Worm (Caenorhabditis elegans) whole organism, mixed stage, embryonic: ENCODE results near the gene dct-12.
"Not testable (repeated sequence)": the region's sequence is repeated elsewhere in the genome, so short reads cannot be mapped to it uniquely, and the experiment has no call there.

Experiments
- bed-3 ChIP-seq: fragments of 200-800 bp; sonication (Bioruptor generic); optimal IDR thresholded peaks from 3 replicates; lab custom pipeline; 2018; ENCODE audit warnings: mild to moderate bottlenecking, missing genetic modification characterization, moderate library complexity, missing compliant biosample characterization
- blmp-1 ChIP-seq: fragments of 150-350 bp; optimal IDR thresholded peaks from 2 replicates; lab custom pipeline; 2014; ENCODE audit warnings: missing biosample characterization, missing genetic modification characterization
- ceh-39 ChIP-seq: fragments of 150-350 bp; optimal IDR thresholded peaks from 2 replicates; lab custom pipeline; 2014; ENCODE audit warnings: missing biosample characterization, missing genetic modification characterization
- lin-13 ChIP-seq: fragments of 150-350 bp; optimal IDR thresholded peaks from 2 replicates; lab custom pipeline; 2014; ENCODE audit warnings: missing biosample characterization, missing genetic modification characterization
- nhr-12 ChIP-seq: fragments of 150-350 bp; optimal IDR thresholded peaks from 2 replicates; lab custom pipeline; 2014; ENCODE audit warnings: missing biosample characterization, missing genetic modification characterization
- nhr-237 ChIP-seq: fragments of 150-350 bp; optimal IDR thresholded peaks from 2 replicates; lab custom pipeline; 2014; ENCODE audit warnings: missing biosample characterization, missing genetic modification characterization
- nhr-76 ChIP-seq: sonication (generic microtip); optimal IDR thresholded peaks from 2 replicates; lab custom pipeline; 2017; ENCODE audit warnings: missing biosample characterization, missing genetic modification characterization
- pha-4 ChIP-seq: fragments of 150-350 bp; optimal IDR thresholded peaks from 2 replicates; lab custom pipeline; 2018; ENCODE audit warnings: missing biosample characterization, missing genetic modification reagents, missing genetic modification characterization
- snpc-4 ChIP-seq: fragments of 150-350 bp; optimal IDR thresholded peaks from 2 replicates; lab custom pipeline; 2014; ENCODE audit warnings: missing biosample characterization, missing genetic modification characterization
- unc-39 ChIP-seq: fragments of 150-350 bp; optimal IDR thresholded peaks from 2 replicates; lab custom pipeline; 2014; ENCODE audit warnings: missing biosample characterization, missing genetic modification characterization
- unc-62 ChIP-seq: fragments of 150-350 bp; optimal IDR thresholded peaks from 2 replicates; lab custom pipeline; 2014; ENCODE audit warnings: missing biosample characterization, missing genetic modification reagents, missing genetic modification characterization

ce11 chrII:12441164-12441563, 8.9 kb upstream of the dct-12 start, which contains the start of gene Y57A10C.10:
- TF ChIP-seq nhr-76 (tag; lab: Kevin White, UChicago); snpc-4; nhr-237 (tag; lab: Kevin White, UChicago); ceh-39 (tag; lab: Kevin White, UChicago); blmp-1 (tag; lab: Kevin White, UChicago); nhr-12 (tag; lab: Kevin White, UChicago); unc-39 (tag; lab: Kevin White, UChicago); pha-4 (tag; lab: Kevin White, UChicago); bed-3 (GFP tag; lab: Kevin White, UChicago); lin-13 (tag; lab: Kevin White, UChicago); unc-62: not testable (repeated sequence)
